Worm (Caenorhabditis elegans) whole organism, mixed stage, embryonic: Measurements from ENCODE around the gene K04C1.3.

Experiments used
- M03D4.4 ChIP-seq: sonication (generic microtip); optimal IDR thresholded peaks from 2 replicates; lab custom pipeline; 2017; ENCODE audit warnings: mild to moderate bottlenecking, missing genetic modification characterization, missing compliant biosample characterization
- bed-3 ChIP-seq: fragments of 200-800 bp; sonication (Bioruptor generic); optimal IDR thresholded peaks from 3 replicates; lab custom pipeline; 2018; ENCODE audit warnings: mild to moderate bottlenecking, missing genetic modification characterization, moderate library complexity, missing compliant biosample characterization
- blmp-1 ChIP-seq: fragments of 150-350 bp; optimal IDR thresholded peaks from 2 replicates; lab custom pipeline; 2014; ENCODE audit warnings: missing biosample characterization, missing genetic modification characterization
- ceh-39 ChIP-seq: fragments of 150-350 bp; optimal IDR thresholded peaks from 2 replicates; lab custom pipeline; 2014; ENCODE audit warnings: missing biosample characterization, missing genetic modification characterization
- ceh-43 ChIP-seq: fragments of 200-800 bp; sonication (Bioruptor generic); optimal IDR thresholded peaks from 2 replicates; lab custom pipeline; 2018; ENCODE audit warnings: mild to moderate bottlenecking, missing genetic modification characterization, moderate library complexity, missing compliant biosample characterization
- ceh-83 ChIP-seq: fragments of 200-800 bp; sonication (Bioruptor generic); optimal IDR thresholded peaks from 2 replicates; lab custom pipeline; 2018; ENCODE audit warnings: mild to moderate bottlenecking, missing genetic modification characterization, missing compliant biosample characterization
- ces-1 ChIP-seq: fragments of 150-350 bp; optimal IDR thresholded peaks from 2 replicates; lab custom pipeline; 2014; ENCODE audit warnings: missing biosample characterization, missing genetic modification reagents, missing genetic modification characterization
- cnd-1 ChIP-seq: fragments of 200-800 bp; sonication (Bioruptor generic); optimal IDR thresholded peaks from 2 replicates; lab custom pipeline; 2018; ENCODE audit warnings: mild to moderate bottlenecking, missing genetic modification characterization, missing compliant biosample characterization
- drap-1 ChIP-seq: fragments of 200-800 bp; sonication (Bioruptor generic); optimal IDR thresholded peaks from 3 replicates; lab custom pipeline; 2018; ENCODE audit warnings: mild to moderate bottlenecking, missing genetic modification characterization, missing compliant biosample characterization
- elt-1 ChIP-seq: sonication (generic microtip); optimal IDR thresholded peaks from 2 replicates; lab custom pipeline; 2017; ENCODE audit warnings: missing genetic modification characterization, mild to moderate bottlenecking, missing compliant biosample characterization, antibody characterized with exemption, moderate library complexity, borderline replicate concordance; ENCODE audit not compliant: insufficient read depth
- elt-3 ChIP-seq: fragments of 150-350 bp; optimal IDR thresholded peaks from 2 replicates; lab custom pipeline; 2014; ENCODE audit warnings: missing biosample characterization, missing genetic modification characterization
- flh-1 ChIP-seq: fragments of 200-800 bp; sonication (Bioruptor generic); optimal IDR thresholded peaks from 2 replicates; lab custom pipeline; 2018; ENCODE audit warnings: mild to moderate bottlenecking, missing genetic modification characterization, moderate library complexity, missing compliant biosample characterization
- hlh-1 ChIP-seq: fragments of 150-350 bp; optimal IDR thresholded peaks from 2 replicates; lab custom pipeline; 2014; ENCODE audit warnings: missing biosample characterization, missing genetic modification reagents, missing genetic modification characterization
- lin-13 ChIP-seq: fragments of 150-350 bp; optimal IDR thresholded peaks from 2 replicates; lab custom pipeline; 2014; ENCODE audit warnings: missing biosample characterization, missing genetic modification characterization
- lin-32 ChIP-seq: fragments of 200-800 bp; sonication (Bioruptor generic); optimal IDR thresholded peaks from 2 replicates; lab custom pipeline; 2018; ENCODE audit warnings: mild to moderate bottlenecking, missing genetic modification characterization, missing compliant biosample characterization
- lsy-2 ChIP-seq: fragments of 150-350 bp; optimal IDR thresholded peaks from 2 replicates; lab custom pipeline; 2014; ENCODE audit warnings: missing biosample characterization, missing genetic modification characterization
- mab-5 ChIP-seq: fragments of 150-350 bp; optimal IDR thresholded peaks from 2 replicates; lab custom pipeline; 2014; ENCODE audit warnings: missing biosample characterization, missing genetic modification characterization
- mep-1 ChIP-seq: fragments of 150-350 bp; optimal IDR thresholded peaks from 2 replicates; lab custom pipeline; 2017; ENCODE audit warnings: missing biosample characterization, missing genetic modification reagents, missing genetic modification characterization, inconsistent platforms
- mls-2 ChIP-seq: sonication (generic microtip); optimal IDR thresholded peaks from 2 replicates; lab custom pipeline; 2016; ENCODE audit warnings: mild to moderate bottlenecking, missing genetic modification characterization, moderate library complexity, missing compliant biosample characterization
- nhr-12 ChIP-seq: fragments of 150-350 bp; optimal IDR thresholded peaks from 2 replicates; lab custom pipeline; 2014; ENCODE audit warnings: missing biosample characterization, missing genetic modification characterization
- nhr-237 ChIP-seq: fragments of 150-350 bp; optimal IDR thresholded peaks from 2 replicates; lab custom pipeline; 2014; ENCODE audit warnings: missing biosample characterization, missing genetic modification characterization
- nhr-28 ChIP-seq: fragments of 150-350 bp; optimal IDR thresholded peaks from 2 replicates; lab custom pipeline; 2014; ENCODE audit warnings: missing biosample characterization, missing genetic modification characterization
- nhr-76 ChIP-seq: sonication (generic microtip); optimal IDR thresholded peaks from 2 replicates; lab custom pipeline; 2017; ENCODE audit warnings: missing biosample characterization, missing genetic modification characterization
- pha-4 ChIP-seq: fragments of 150-350 bp; optimal IDR thresholded peaks from 2 replicates; lab custom pipeline; 2018; ENCODE audit warnings: missing biosample characterization, missing genetic modification reagents, missing genetic modification characterization
- snpc-4 ChIP-seq: fragments of 150-350 bp; optimal IDR thresholded peaks from 2 replicates; lab custom pipeline; 2014; ENCODE audit warnings: missing biosample characterization, missing genetic modification characterization
- sptf-1 ChIP-seq: sonication (generic microtip); optimal IDR thresholded peaks from 2 replicates; lab custom pipeline; 2017; ENCODE audit warnings: mild to moderate bottlenecking, missing genetic modification characterization, moderate library complexity, missing compliant biosample characterization
- tbx-8 ChIP-seq: fragments of 200-800 bp; sonication (Bioruptor generic); optimal IDR thresholded peaks from 2 replicates; lab custom pipeline; 2018; ENCODE audit warnings: mild to moderate bottlenecking, missing genetic modification characterization, moderate library complexity, missing compliant biosample characterization
- unc-120 ChIP-seq: sonication (generic microtip); optimal IDR thresholded peaks from 2 replicates; lab custom pipeline; 2017; ENCODE audit warnings: missing genetic modification characterization, missing compliant biosample characterization; ENCODE audit not compliant: poor library complexity, severe bottlenecking
- unc-62 ChIP-seq: fragments of 150-350 bp; optimal IDR thresholded peaks from 2 replicates; lab custom pipeline; 2014; ENCODE audit warnings: missing biosample characterization, missing genetic modification reagents, missing genetic modification characterization
- zip-8 ChIP-seq: fragments of 150-350 bp; optimal IDR thresholded peaks from 2 replicates; lab custom pipeline; 2014; ENCODE audit warnings: missing biosample characterization, missing genetic modification characterization
- ztf-11 ChIP-seq: fragments of 150-350 bp; optimal IDR thresholded peaks from 2 replicates; lab custom pipeline; 2014; ENCODE audit warnings: missing biosample characterization, missing genetic modification characterization

K04C1.3 gene

ce11 chrX:14243345-14243961 is at the start of gene K04C1.3:
Gene K04C1.3, minus strand, starts transcription at chrX:14243395.
- no peak for TF ChIP-seq lin-13 (tag; lab: Kevin White, UChicago)
- TF ChIP-seq drap-1 (GFP tag; lab: Kevin White, UChicago), result no peak
- TF ChIP-seq nhr-237 (tag; lab: Kevin White, UChicago), result no peak
- TF ChIP-seq elt-1 (tag; lab: Kevin White, UChicago), result no peak
- peak; percentile 37 for TF ChIP-seq cnd-1 (tag; lab: Kevin White, UChicago)
- no peak for TF ChIP-seq mls-2
- no peak for TF ChIP-seq ceh-83 (GFP tag; lab: Kevin White, UChicago)
- TF ChIP-seq ces-1, result peak; percentile 12
- peak; percentile 36 for TF ChIP-seq ceh-39 (tag; lab: Kevin White, UChicago)
- no peak for TF ChIP-seq mep-1 (tag; lab: Kevin White, UChicago)
- no peak for TF ChIP-seq hlh-1 (tag; lab: Kevin White, UChicago)
- peak; percentile 7 for TF ChIP-seq zip-8 (tag; lab: Kevin White, UChicago)
- TF ChIP-seq tbx-8 (GFP tag; lab: Kevin White, UChicago), result no peak
- no peak for TF ChIP-seq blmp-1 (tag; lab: Kevin White, UChicago)

- TF ChIP-seq hlh-1 (tag; lab: Kevin White, UChicago) (peak; percentile 18), unc-62 (GFP tag; lab: Kevin White, UChicago) (peak; percentile 49), unc-120 (tag; lab: Kevin White, UChicago) (peak; percentile 93), sptf-1 (tag; lab: Kevin White, UChicago) (no peak), lsy-2 (peak; percentile 1), zip-8 (tag; lab: Kevin White, UChicago) (no peak)
These were observed 49.4 kb upstream of the K04C1.3 start for ce11 chrX:14292632-14293031.

DNA sequence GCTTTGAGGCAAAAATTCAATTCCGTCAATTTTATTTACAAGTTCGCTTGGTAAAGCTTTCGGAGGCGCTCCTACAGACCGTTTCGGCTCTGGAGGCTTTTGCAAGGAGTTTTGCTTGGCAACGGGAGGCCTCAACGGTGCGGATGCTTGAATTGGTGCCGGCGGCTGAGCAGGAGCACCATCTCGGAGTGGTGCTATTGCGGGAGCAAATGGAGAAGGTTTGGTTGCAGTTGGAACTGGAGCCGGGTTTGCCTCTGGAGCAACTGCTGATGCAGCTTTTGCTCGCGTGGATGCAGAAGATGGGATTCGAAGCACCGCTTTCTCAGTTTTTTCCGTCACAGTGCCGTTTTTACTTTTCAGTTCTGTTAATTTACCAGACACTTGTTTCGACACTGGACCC is 46.8 kb upstream of the K04C1.3 start:
- no peak for TF ChIP-seq pha-4 (tag; lab: Kevin White, UChicago)
- TF ChIP-seq blmp-1 (tag; lab: Kevin White, UChicago), result no peak
- no peak for TF ChIP-seq snpc-4 (tag; lab: Kevin White, UChicago)
- TF ChIP-seq bed-3 (GFP tag; lab: Kevin White, UChicago), result no peak
- no peak for TF ChIP-seq nhr-12 (tag; lab: Kevin White, UChicago)
- no peak for TF ChIP-seq mls-2
- no peak for TF ChIP-seq tbx-8 (GFP tag; lab: Kevin White, UChicago)
- TF ChIP-seq flh-1 (GFP tag; lab: Kevin White, UChicago), result no peak
- TF ChIP-seq lsy-2, result no peak

ce11 chrX:14287888-14288287 is 44.7 kb upstream of the K04C1.3 start:
- TF ChIP-seq lsy-2, result no peak
- no peak for TF ChIP-seq mab-5
- TF ChIP-seq unc-62 (GFP tag; lab: Kevin White, UChicago), result peak; percentile 82
- TF ChIP-seq bed-3 (GFP tag; lab: Kevin White, UChicago), result no peak
- TF ChIP-seq hlh-1 (tag; lab: Kevin White, UChicago), result peak; percentile 98
- no peak for TF ChIP-seq pha-4 (tag; lab: Kevin White, UChicago)
- TF ChIP-seq nhr-76 (tag; lab: Kevin White, UChicago), result no peak
- peak; percentile 85 for TF ChIP-seq unc-120 (tag; lab: Kevin White, UChicago)
- TF ChIP-seq drap-1 (GFP tag; lab: Kevin White, UChicago), result peak; percentile 9

ce11 chrX:14281526-14281925 is 38.3 kb upstream of the K04C1.3 start, which contains the start of gene E02H4.2:
Gene E02H4.2, minus strand, starts transcription at chrX:14281626.
- TF ChIP-seq nhr-237 (tag; lab: Kevin White, UChicago), result no peak
- TF ChIP-seq pha-4 (tag; lab: Kevin White, UChicago), result no peak
- no peak for TF ChIP-seq drap-1 (GFP tag; lab: Kevin White, UChicago)
- TF ChIP-seq ceh-43 (GFP tag; lab: Kevin White, UChicago), result no peak
- TF ChIP-seq elt-3 (tag; lab: Kevin White, UChicago), result no peak
- TF ChIP-seq ztf-11 (tag; lab: Kevin White, UChicago), result no peak
- no peak for TF ChIP-seq mls-2
- no peak for TF ChIP-seq lin-32 (GFP tag; lab: Kevin White, UChicago)
- TF ChIP-seq nhr-28 (tag; lab: Kevin White, UChicago), result no peak
- no peak for TF ChIP-seq lin-13 (tag; lab: Kevin White, UChicago)
- TF ChIP-seq M03D4.4, result no peak
- TF ChIP-seq elt-1 (tag; lab: Kevin White, UChicago), result no peak
